Fruit fly (Drosophila melanogaster) whole organism, adult: ENCODE results near the gene SP.
A peak's percentile ranks its signal among the peaks of the same experiment; 100 is the strongest.

Experiments used
- CG11617 ChIP-seq: fragments of 200-800 bp; sonication (Bioruptor generic); optimal IDR thresholded peaks from 2 replicates; lab custom pipeline; 2017; ENCODE audit warnings: mild to moderate bottlenecking, missing biosample characterization, missing genetic modification reagents, missing genetic modification characterization
- CG12768 ChIP-seq: fragments of 200-800 bp; sonication (Bioruptor generic); optimal IDR thresholded peaks from 2 replicates; lab custom pipeline; 2017; ENCODE audit warnings: missing biosample characterization, missing genetic modification characterization, mild to moderate bottlenecking, moderate library complexity, missing genetic modification reagents
- CG1620 ChIP-seq: fragments of 200-800 bp; sonication (Bioruptor generic); optimal IDR thresholded peaks from 2 replicates; lab custom pipeline; 2016; ENCODE audit warnings: missing biosample characterization, missing genetic modification characterization
- CG33017 ChIP-seq: fragments of 200-800 bp; sonication (Bioruptor generic); optimal IDR thresholded peaks from 2 replicates; lab custom pipeline; 2018; ENCODE audit warnings: missing biosample characterization, mild to moderate bottlenecking, missing genetic modification characterization, moderate library complexity
- CG5204 ChIP-seq: fragments of 200-800 bp; sonication (Bioruptor generic); optimal IDR thresholded peaks from 2 replicates; lab custom pipeline; 2016; ENCODE audit warnings: missing biosample characterization, missing genetic modification characterization
- CG7045 ChIP-seq: fragments of 200-800 bp; sonication (Bioruptor generic); optimal IDR thresholded peaks from 2 replicates; lab custom pipeline; 2017; ENCODE audit warnings: missing biosample characterization, mild to moderate bottlenecking, missing genetic modification characterization
- CG7101 ChIP-seq: fragments of 200-800 bp; sonication (Bioruptor generic); optimal IDR thresholded peaks from 2 replicates; lab custom pipeline; 2018; ENCODE audit warnings: missing biosample characterization, mild to moderate bottlenecking, missing genetic modification characterization, moderate library complexity
- Clk ChIP-seq: fragments of 200-800 bp; sonication (Bioruptor generic); optimal IDR thresholded peaks from 2 replicates; lab custom pipeline; 2017; ENCODE audit warnings: missing biosample characterization, missing genetic modification characterization
- Crg-1 ChIP-seq: fragments of 200-800 bp; sonication (Bioruptor generic); optimal IDR thresholded peaks from 2 replicates; lab custom pipeline; 2016; ENCODE audit warnings: missing biosample characterization, missing genetic modification characterization
- Hr96 ChIP-seq: fragments of 200-800 bp; sonication (Bioruptor generic); optimal IDR thresholded peaks from 2 replicates; lab custom pipeline; 2016; ENCODE audit warnings: missing biosample characterization, missing genetic modification characterization
- Mnt ChIP-seq: fragments of 200-800 bp; sonication (Bioruptor generic); optimal IDR thresholded peaks from 2 replicates; lab custom pipeline; 2016; ENCODE audit warnings: missing biosample characterization, mild to moderate bottlenecking, missing genetic modification characterization
- bab1 ChIP-seq: fragments of 200-800 bp; sonication (Bioruptor generic); optimal IDR thresholded peaks from 3 replicates; lab custom pipeline; 2019; ENCODE audit warnings: missing biosample characterization, mild to moderate bottlenecking, missing genetic modification characterization, moderate library complexity
- cic ChIP-seq: fragments of 200-800 bp; sonication (Bioruptor generic); optimal IDR thresholded peaks from 2 replicates; lab custom pipeline; 2017; ENCODE audit warnings: missing biosample characterization, mild to moderate bottlenecking, missing genetic modification characterization, moderate library complexity
- cnc ChIP-seq, 2 experiments: fragments of >200 bp; optimal IDR thresholded peaks; 2 replicates each; lab custom pipeline; 2017
- kay ChIP-seq: fragments of 200-800 bp; sonication (Bioruptor generic); peaks from one replicate; lab custom pipeline; 2016; ENCODE audit warnings: missing biosample characterization, missing genetic modification characterization, borderline replicate concordance
- ovo ChIP-seq: fragments of 200-800 bp; sonication (Bioruptor generic); optimal IDR thresholded peaks from 2 replicates; lab custom pipeline; 2016; ENCODE audit warnings: missing biosample characterization, missing genetic modification characterization
- pad ChIP-seq: fragments of 200-800 bp; sonication (Bioruptor generic); optimal IDR thresholded peaks from 3 replicates; lab custom pipeline; 2017; ENCODE audit warnings: missing biosample characterization, missing genetic modification characterization, mild to moderate bottlenecking, moderate library complexity, missing genetic modification reagents
- tj ChIP-seq: fragments of 200-800 bp; sonication (Bioruptor generic); optimal IDR thresholded peaks from 3 replicates; lab custom pipeline; 2017; ENCODE audit warnings: missing biosample characterization, mild to moderate bottlenecking, missing genetic modification characterization, moderate library complexity
- toe ChIP-seq: fragments of 200-800 bp; sonication (Bioruptor generic); optimal IDR thresholded peaks from 2 replicates; lab custom pipeline; 2016; ENCODE audit warnings: missing biosample characterization, missing genetic modification characterization

The SP gene

DNA sequence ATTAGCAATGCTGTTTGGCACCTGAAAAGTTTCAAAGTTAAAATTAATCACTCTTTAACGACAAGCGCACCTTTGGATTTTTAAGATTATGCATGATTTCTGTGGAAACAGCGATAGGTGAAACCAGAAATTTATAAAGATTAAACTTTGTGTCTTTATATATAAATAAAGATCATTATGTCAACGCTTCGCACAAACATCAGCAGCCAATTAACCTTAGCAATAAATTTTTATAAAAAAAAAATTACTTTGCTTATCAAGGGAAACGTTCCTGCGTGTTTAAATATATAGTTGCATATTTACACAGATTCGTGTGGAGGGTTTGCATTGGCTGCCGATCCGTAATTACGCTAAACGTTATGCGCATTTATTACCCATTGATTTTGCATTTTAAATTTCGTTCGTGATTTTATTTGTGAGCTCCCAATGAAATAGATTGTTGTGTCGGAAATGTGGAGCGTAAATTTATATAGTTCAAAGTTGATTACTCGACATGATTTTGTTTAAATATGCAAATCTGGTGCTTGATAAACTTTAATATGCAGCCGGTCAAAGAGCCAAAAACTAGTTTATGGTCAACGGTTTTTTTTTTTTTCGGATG is 40.6 kb upstream of the SP start:
- peak; percentile 17 for TF ChIP-seq tj (GFP tag; lab: Kevin White, UChicago)
- TF ChIP-seq Clk (GFP tag; lab: Kevin White, UChicago), result no peak

DNA sequence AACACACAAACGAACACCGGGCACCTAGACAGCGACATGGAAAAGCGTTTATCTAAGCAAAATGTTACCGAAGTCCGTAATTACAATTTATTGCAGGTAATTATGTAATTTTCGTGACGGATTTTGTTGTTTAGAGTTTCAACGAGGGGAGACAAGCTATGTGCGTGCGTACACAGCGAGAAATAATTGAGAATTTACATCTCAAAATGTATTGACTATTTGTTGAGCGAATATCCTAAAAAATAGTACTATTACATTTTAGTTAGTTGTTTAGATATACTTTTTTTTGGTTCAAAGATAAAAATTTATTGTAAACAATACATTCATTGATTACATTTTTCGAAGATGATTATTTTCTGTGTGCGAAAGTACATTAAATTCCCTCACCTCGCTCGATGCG is 39.2 kb upstream of the SP start:
- peak; percentile 23 for TF ChIP-seq tj (GFP tag; lab: Kevin White, UChicago)
- no peak for TF ChIP-seq CG5204 (GFP tag; lab: Kevin White, UChicago)

dm6 chr3L:13263801-13264200 is 37.6 kb upstream of the SP start:
- TF ChIP-seq ovo (GFP tag; lab: Kevin White, UChicago) (no peak), Crg-1 (no peak), cnc (optimal IDR thresholded peaks at IDR 0.05; lab: Kevin White, UChicago) (no peak), cic (GFP tag; lab: Kevin White, UChicago) (no peak), CG7045 (GFP tag; lab: Kevin White, UChicago) (no peak), Hr96 (no peak), tj (GFP tag; lab: Kevin White, UChicago) (no peak), CG5204 (GFP tag; lab: Kevin White, UChicago) (no peak), pad (GFP tag; lab: Kevin White, UChicago) (no peak), CG33017 (no peak), CG11617 (no peak)

dm6 chr3L:13266078-13266477 is 35.4 kb upstream of the SP start:
- TF ChIP-seq CG12768, result no peak
- no peak for TF ChIP-seq cic (GFP tag; lab: Kevin White, UChicago)
- TF ChIP-seq CG1620 (GFP tag; lab: Kevin White, UChicago), result no peak
- TF ChIP-seq CG7101 (tag; lab: Kevin White, UChicago), result no peak
- TF ChIP-seq ovo (GFP tag; lab: Kevin White, UChicago), result no peak
- TF ChIP-seq kay (GFP tag; lab: Kevin White, UChicago), result no peak
- TF ChIP-seq CG11617, result no peak
- no peak for TF ChIP-seq toe (GFP tag; lab: Kevin White, UChicago)
- TF ChIP-seq Hr96, result no peak
- TF ChIP-seq cnc (optimal IDR thresholded peaks at IDR 0.05; lab: Kevin White, UChicago), result no peak
- TF ChIP-seq Clk (GFP tag; lab: Kevin White, UChicago), result no peak

DNA sequence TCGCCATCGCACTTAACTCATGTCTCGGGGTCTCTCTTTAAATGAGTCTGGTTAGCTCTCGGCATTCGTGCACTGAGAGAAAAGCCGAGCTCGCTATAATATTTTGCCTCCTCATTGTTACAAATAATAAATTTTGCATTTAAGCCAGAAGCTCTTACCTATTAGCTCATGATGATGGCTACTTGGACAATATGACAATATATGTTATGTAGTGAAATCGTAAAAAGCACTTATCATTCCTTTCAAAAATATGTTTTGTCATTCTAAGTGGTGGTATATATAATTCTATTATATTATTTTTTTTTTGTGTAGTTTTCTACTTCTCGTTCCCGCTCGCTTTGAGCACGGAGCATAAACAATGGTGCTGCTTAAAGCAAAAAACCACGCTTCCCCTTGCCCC is 34.2 kb upstream of the SP start:
- TF ChIP-seq Clk (GFP tag; lab: Kevin White, UChicago) (no peak), bab1 (GFP tag; lab: Kevin White, UChicago) (peak; percentile 21)

DNA sequence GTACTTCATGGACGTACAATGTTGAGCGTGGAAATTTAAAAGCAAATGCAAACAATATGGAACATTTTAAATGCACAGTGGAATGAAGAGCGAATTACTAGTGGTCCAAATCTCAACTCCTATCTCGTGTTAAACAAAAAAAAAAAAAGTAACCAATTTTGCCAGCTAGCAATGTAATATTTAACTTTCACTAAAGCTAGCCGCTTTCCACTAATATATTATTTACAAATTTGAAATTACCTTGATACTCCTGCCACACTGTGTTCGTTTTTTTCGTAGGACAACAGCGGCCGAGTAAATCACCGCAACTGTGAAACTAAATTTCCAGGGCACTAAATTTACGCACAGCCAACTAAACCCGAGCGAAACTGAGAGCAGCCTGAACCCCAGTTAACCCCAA is 33.5 kb upstream of the SP start:
- TF ChIP-seq CG33017 (no peak), Mnt (GFP tag; lab: Kevin White, UChicago) (no peak), CG1620 (GFP tag; lab: Kevin White, UChicago) (no peak), toe (GFP tag; lab: Kevin White, UChicago) (no peak), Hr96 (no peak), CG5204 (GFP tag; lab: Kevin White, UChicago) (no peak), cic (GFP tag; lab: Kevin White, UChicago) (no peak), CG7101 (tag; lab: Kevin White, UChicago) (no peak)

- TF ChIP-seq kay (GFP tag; lab: Kevin White, UChicago), result no peak
- TF ChIP-seq CG1620 (GFP tag; lab: Kevin White, UChicago), result no peak
- no peak for TF ChIP-seq pad (GFP tag; lab: Kevin White, UChicago)
- no peak for TF ChIP-seq CG12768
- no peak for TF ChIP-seq toe (GFP tag; lab: Kevin White, UChicago)
- no peak for TF ChIP-seq Crg-1
- no peak for TF ChIP-seq cnc (optimal IDR thresholded peaks at IDR 0.05; lab: Kevin White, UChicago)
These were observed 30.2 kb upstream of the SP start for dm6 chr3L:13271282-13271681.

- peak; percentile 75 for TF ChIP-seq tj (GFP tag; lab: Kevin White, UChicago)
- no peak for TF ChIP-seq kay (GFP tag; lab: Kevin White, UChicago)
These were observed 19.4 kb upstream of the SP start for dm6 chr3L:13282039-13282438.

dm6 chr3L:13284308-13284707 is 17.1 kb upstream of the SP start:
- TF ChIP-seq kay (GFP tag; lab: Kevin White, UChicago) (no peak), toe (GFP tag; lab: Kevin White, UChicago) (peak; percentile 10)
